Worm (Caenorhabditis elegans) whole organism, L3 larva: Measurements from ENCODE around the gene txt-19.

ENCODE experiments used
- R02D3.7 ChIP-seq: fragments of 150-350 bp; optimal IDR thresholded peaks from 2 replicates; lab custom pipeline; 2014; ENCODE audit warnings: missing biosample characterization, missing genetic modification characterization
- ZK546.5 ChIP-seq: sonication (generic microtip); optimal IDR thresholded peaks from 2 replicates; lab custom pipeline; 2017; ENCODE audit warnings: missing biosample characterization, missing genetic modification characterization
- ama-1 ChIP-seq: fragments of 150-350 bp; optimal IDR thresholded peaks from 2 replicates; lab custom pipeline; 2018
- ceh-28 ChIP-seq: fragments of 150-350 bp; optimal IDR thresholded peaks from 2 replicates; lab custom pipeline; 2014; ENCODE audit warnings: missing biosample characterization, missing genetic modification reagents, missing genetic modification characterization
- ceh-82 ChIP-seq: fragments of 150-350 bp; optimal IDR thresholded peaks from 2 replicates; lab custom pipeline; 2014; ENCODE audit warnings: missing biosample characterization, missing genetic modification characterization
- ceh-9 ChIP-seq: sonication (generic microtip); optimal IDR thresholded peaks from 2 replicates; lab custom pipeline; 2018; ENCODE audit warnings: missing biosample characterization, missing genetic modification characterization
- daf-12 ChIP-seq: fragments of 150-350 bp; optimal IDR thresholded peaks from 2 replicates; lab custom pipeline; 2014; ENCODE audit warnings: missing biosample characterization, missing genetic modification reagents, missing genetic modification characterization
- elt-1 ChIP-seq: fragments of 150-350 bp; optimal IDR thresholded peaks from 2 replicates; lab custom pipeline; 2014; ENCODE audit warnings: missing biosample characterization, missing genetic modification characterization
- elt-2 ChIP-seq: sonication (generic microtip); optimal IDR thresholded peaks from 2 replicates; lab custom pipeline; 2016; ENCODE audit warnings: missing genetic modification reagents, mild to moderate bottlenecking, missing genetic modification characterization, missing compliant biosample characterization
- elt-3 ChIP-seq, 3 experiments: fragments of 150-350 bp in 1 of 3; sonication (generic microtip) in 2 of 3; optimal IDR thresholded peaks; 2 replicates in 2 of 3; 4 replicates in 1 of 3; lab custom pipeline; 2014 to 2017; ENCODE audit warnings: missing biosample characterization in 3 of 3, missing genetic modification characterization in 3 of 3
- eor-1 ChIP-seq, 2 experiments: fragments of 150-350 bp; optimal IDR thresholded peaks; 2 replicates each; lab custom pipeline; 2014 to 2018; ENCODE audit warnings: missing biosample characterization in 2 of 2, missing genetic modification characterization in 2 of 2
- fkh-10 ChIP-seq: sonication (generic microtip); optimal IDR thresholded peaks from 2 replicates; lab custom pipeline; 2017; ENCODE audit warnings: missing biosample characterization, missing genetic modification reagents, missing genetic modification characterization
- fkh-2 ChIP-seq: fragments of 150-350 bp; optimal IDR thresholded peaks from 2 replicates; lab custom pipeline; 2014; ENCODE audit warnings: missing biosample characterization, missing genetic modification reagents, missing genetic modification characterization
- fos-1 ChIP-seq: fragments of 150-350 bp; optimal IDR thresholded peaks from 2 replicates; lab custom pipeline; 2014; ENCODE audit warnings: missing biosample characterization, missing genetic modification characterization
- jun-1 ChIP-seq: fragments of 150-350 bp; optimal IDR thresholded peaks from 2 replicates; lab custom pipeline; 2014; ENCODE audit warnings: missing biosample characterization, missing genetic modification reagents, missing genetic modification characterization
- lin-15B ChIP-seq: fragments of 150-350 bp; optimal IDR thresholded peaks from 2 replicates; lab custom pipeline; 2014; ENCODE audit warnings: missing biosample characterization, missing genetic modification characterization
- lin-39 ChIP-seq: fragments of 150-350 bp; optimal IDR thresholded peaks from 2 replicates; lab custom pipeline; 2018; ENCODE audit warnings: missing biosample characterization, missing genetic modification reagents, missing genetic modification characterization
- lsy-12 ChIP-seq: sonication (generic microtip); optimal IDR thresholded peaks from 2 replicates; lab custom pipeline; 2016; ENCODE audit warnings: mild to moderate bottlenecking, missing genetic modification characterization, missing compliant biosample characterization
- nfya-1 ChIP-seq: sonication (generic microtip); optimal IDR thresholded peaks from 2 replicates; lab custom pipeline; 2017; ENCODE audit warnings: missing genetic modification characterization, mild to moderate bottlenecking, missing compliant biosample characterization, antibody characterized with exemption, moderate library complexity; ENCODE audit not compliant: insufficient read depth
- nhr-11 ChIP-seq: fragments of 150-350 bp; optimal IDR thresholded peaks from 2 replicates; lab custom pipeline; 2014; ENCODE audit warnings: missing biosample characterization, missing genetic modification characterization
- nhr-12 ChIP-seq: fragments of 150-350 bp; optimal IDR thresholded peaks from 2 replicates; lab custom pipeline; 2014; ENCODE audit warnings: missing biosample characterization, missing genetic modification characterization
- nhr-237 ChIP-seq: fragments of 150-350 bp; optimal IDR thresholded peaks from 2 replicates; lab custom pipeline; 2014; ENCODE audit warnings: missing biosample characterization, missing genetic modification characterization
- nhr-25 ChIP-seq: sonication (generic microtip); optimal IDR thresholded peaks from 2 replicates; lab custom pipeline; 2017; ENCODE audit warnings: missing biosample characterization, missing genetic modification characterization
- nhr-76 ChIP-seq: fragments of 150-350 bp; sonication (generic microtip); optimal IDR thresholded peaks from 5 replicates; lab custom pipeline; 2014; ENCODE audit warnings: missing biosample characterization, missing genetic modification characterization
- pha-4 ChIP-seq: fragments of 150-350 bp; optimal IDR thresholded peaks from 2 replicates; lab custom pipeline; 2014; ENCODE audit warnings: missing biosample characterization, missing genetic modification reagents, missing genetic modification characterization
- pqm-1 ChIP-seq: fragments of 150-350 bp; optimal IDR thresholded peaks from 2 replicates; lab custom pipeline; 2017; ENCODE audit warnings: missing biosample characterization, missing genetic modification characterization, inconsistent platforms
- sea-2 ChIP-seq: fragments of 150-350 bp; sonication (generic microtip); optimal IDR thresholded peaks from 4 replicates; lab custom pipeline; 2014; ENCODE audit warnings: missing biosample characterization, missing genetic modification reagents, missing genetic modification characterization
- snpc-4 ChIP-seq: fragments of 150-350 bp; optimal IDR thresholded peaks from 2 replicates; lab custom pipeline; 2014; ENCODE audit warnings: missing biosample characterization, missing genetic modification characterization
- tbx-2 ChIP-seq: sonication (generic microtip); optimal IDR thresholded peaks from 2 replicates; lab custom pipeline; 2016; ENCODE audit warnings: mild to moderate bottlenecking, missing genetic modification characterization, missing compliant biosample characterization
- zag-1 ChIP-seq: fragments of 150-350 bp; optimal IDR thresholded peaks from 2 replicates; lab custom pipeline; 2014; ENCODE audit warnings: missing biosample characterization, missing genetic modification characterization
- ztf-11 ChIP-seq: fragments of 150-350 bp; optimal IDR thresholded peaks from 2 replicates; lab custom pipeline; 2014; ENCODE audit warnings: missing biosample characterization, missing genetic modification characterization
- ztf-4 ChIP-seq: fragments of 150-350 bp; optimal IDR thresholded peaks from 2 replicates; lab custom pipeline; 2014; ENCODE audit warnings: missing biosample characterization, missing genetic modification characterization

txt-19 gene

DNA sequence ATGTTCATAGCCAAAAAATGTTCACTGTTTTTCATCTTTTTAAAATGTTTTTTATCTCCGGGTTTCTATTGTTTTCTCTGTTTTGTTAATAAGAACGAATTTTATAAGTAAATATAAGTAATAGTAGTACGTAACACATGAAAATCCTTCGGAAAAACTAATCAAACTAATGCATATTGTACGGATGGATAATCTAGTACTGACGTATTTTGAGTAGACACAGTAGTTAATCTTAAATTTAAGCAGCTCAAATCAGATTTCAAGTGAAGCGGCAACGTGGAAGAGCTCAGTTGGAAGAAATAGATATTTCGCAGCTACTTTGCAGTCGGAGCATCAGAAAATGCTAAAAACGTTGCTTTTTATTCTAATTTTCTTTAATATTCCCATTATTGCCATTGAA, 14.1 kb downstream of the txt-19 start, which contains the start of gene gcy-18:
Gene gcy-18 (plus strand): TSS at position 301 of the 400 bp plus-strand sequence.
- TF ChIP-seq nhr-12 (tag; lab: Kevin White, UChicago) (no peak), lin-15B (tag; lab: Kevin White, UChicago) (no peak), lin-39 (tag; lab: Kevin White, UChicago) (no peak), elt-1 (no peak), fkh-2 (tag; lab: Kevin White, UChicago) (no peak), eor-1 (tag; optimal IDR thresholded peaks at IDR 0.05; lab: Kevin White, UChicago) (no peak), pqm-1 (tag; lab: Kevin White, UChicago) (no peak), snpc-4 (tag; lab: Kevin White, UChicago) (no peak), elt-3 (tag; optimal IDR thresholded peaks at IDR 0.05; lab: Kevin White, UChicago) (no peak), nhr-76 (no peak), ZK546.5 (tag; lab: Kevin White, UChicago) (no peak), ceh-9 (tag; lab: Kevin White, UChicago) (no peak), ztf-4 (tag; lab: Kevin White, UChicago) (no peak), ceh-28 (no peak), nfya-1 (tag; lab: Kevin White, UChicago) (no peak)
- TF ChIP-seq, all 47 proteins: peak for 0

ce11 chrIV:12865884-12866283, 20.2 kb downstream of the txt-19 start, which contains the start of gene clec-186:
Gene clec-186 (plus strand): TSS chrIV:12866109.
- TF ChIP-seq pqm-1 (tag; lab: Kevin White, UChicago) (peak; percentile 88), elt-2 (peak; percentile 96), ceh-9 (tag; lab: Kevin White, UChicago) (no peak), jun-1 (tag; lab: Kevin White, UChicago) (peak; percentile 11)

DNA sequence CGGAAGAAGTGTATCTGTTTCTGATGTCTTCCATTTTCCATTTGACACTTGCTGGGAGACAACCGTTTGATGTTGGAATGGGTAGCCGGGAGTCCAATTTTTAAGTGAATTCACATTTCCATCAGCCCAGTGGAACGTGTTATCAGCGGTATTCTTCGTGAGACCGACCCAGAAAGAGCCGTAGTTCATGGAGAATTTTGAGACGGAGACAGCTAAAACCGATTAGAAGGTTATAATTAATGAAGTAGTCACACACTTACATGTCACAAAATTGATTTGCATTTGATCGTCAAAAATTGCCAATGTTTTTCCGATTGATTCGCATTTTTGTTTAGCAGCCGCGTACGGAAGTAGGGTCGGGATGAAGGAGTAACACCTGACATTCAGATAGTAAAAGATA, 23.7 kb downstream of the txt-19 start:
- peak; percentile 71 for TF ChIP-seq elt-2
- TF ChIP-seq pqm-1 (tag; lab: Kevin White, UChicago) = peak; percentile 21
- no peak for TF ChIP-seq daf-12 (tag; lab: Kevin White, UChicago)

DNA sequence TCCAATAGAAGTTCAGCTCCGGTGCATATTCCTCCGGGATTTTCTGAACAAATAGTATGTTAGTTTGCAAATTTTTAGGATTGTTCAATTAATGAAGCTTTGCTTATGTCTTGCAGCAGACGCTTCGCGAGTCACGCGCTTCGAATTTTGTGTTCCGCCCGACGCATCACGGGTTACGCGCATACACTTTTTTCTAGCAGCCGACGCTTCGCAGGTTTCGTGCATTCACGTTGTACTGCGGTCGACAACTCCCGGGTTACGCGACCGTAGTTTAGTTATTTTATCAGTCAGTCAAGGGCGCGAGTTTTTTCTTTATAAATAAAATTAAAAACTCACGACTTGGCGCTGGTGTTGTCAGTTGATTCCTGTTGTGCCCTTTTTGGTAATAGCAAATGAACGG, 24.1 kb downstream of the txt-19 start:
- TF ChIP-seq nhr-237 (tag; lab: Kevin White, UChicago) (no peak), pqm-1 (tag; lab: Kevin White, UChicago) (no peak), snpc-4 (tag; lab: Kevin White, UChicago) (peak; percentile 31), fos-1 (tag; lab: Kevin White, UChicago) (no peak), ama-1 (lab: Kevin White, UChicago) (no peak), ceh-82 (tag; lab: Kevin White, UChicago) (no peak), lin-15B (tag; lab: Kevin White, UChicago) (no peak), elt-3 (tag; optimal IDR thresholded peaks at IDR 0.05; lab: Kevin White, UChicago) (no peak), elt-2 (peak; percentile 19), ceh-28 (no peak), tbx-2 (tag; lab: Kevin White, UChicago) (no peak), nhr-11 (no peak), R02D3.7 (no peak), zag-1 (tag; lab: Kevin White, UChicago) (no peak), ztf-11 (tag; lab: Kevin White, UChicago) (no peak)

ce11 chrIV:12870315-12870714, 24.6 kb downstream of the txt-19 start:
- TF ChIP-seq sea-2 (GFP tag; lab: Kevin White, UChicago) = no peak
- peak; percentile 10 for TF ChIP-seq elt-2
- TF ChIP-seq nhr-25 (tag; lab: Kevin White, UChicago) = no peak
- TF ChIP-seq fkh-10 (GFP tag; lab: Kevin White, UChicago) = no peak

DNA sequence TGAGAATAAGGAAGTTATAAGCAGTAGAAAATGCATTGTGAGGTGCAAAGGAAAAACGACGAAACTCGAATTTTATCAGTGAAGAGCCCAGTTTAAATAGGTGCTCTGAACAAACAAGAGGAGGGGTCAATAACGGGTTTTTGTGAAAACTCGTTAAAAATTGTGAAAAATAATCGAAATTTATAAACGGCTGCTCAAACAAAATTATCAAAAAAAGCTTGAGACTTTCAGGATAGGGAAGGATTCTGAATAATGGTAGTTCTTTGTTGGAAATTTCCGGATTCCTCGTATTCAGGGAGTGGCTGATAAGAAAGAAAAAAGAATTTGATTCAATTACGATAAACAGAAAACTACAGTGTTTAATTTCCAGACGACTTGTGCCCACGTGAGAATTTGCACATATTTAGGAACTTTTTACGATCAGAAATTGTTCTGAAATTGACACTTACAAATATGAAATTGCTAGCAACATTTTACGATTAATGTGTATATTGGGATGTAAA, 25.8 kb downstream of the txt-19 start, which contains the start of gene clec-187:
Gene clec-187 (minus strand): TSS at position 51 of the 503 bp plus-strand sequence.
- TF ChIP-seq pha-4 (tag; lab: Kevin White, UChicago) (peak; percentile 3), lsy-12 (tag; lab: Kevin White, UChicago) (no peak), elt-2 (peak; percentile 56), nhr-76 (no peak)
- TF ChIP-seq, all 47 proteins: peak for 2
